Worm (Caenorhabditis elegans) whole organism, L2 larva: ENCODE measurements around the gene ttr-48.

Experiments
- F13H6.1 ChIP-seq: sonication (generic microtip); optimal IDR thresholded peaks from 2 replicates; lab custom pipeline; 2016; ENCODE audit warnings: missing genetic modification characterization, missing compliant biosample characterization
- ZK546.5 ChIP-seq: sonication (generic microtip); optimal IDR thresholded peaks from 2 replicates; lab custom pipeline; 2017; ENCODE audit warnings: missing biosample characterization, missing genetic modification characterization
- aly-2 ChIP-seq: fragments of 150-350 bp; optimal IDR thresholded peaks from 2 replicates; lab custom pipeline; 2014; ENCODE audit warnings: missing biosample characterization, missing genetic modification characterization
- dmd-4 ChIP-seq: sonication (generic microtip); optimal IDR thresholded peaks from 2 replicates; lab custom pipeline; 2017; ENCODE audit warnings: missing biosample characterization, missing genetic modification characterization
- egl-27 ChIP-seq: sonication (generic microtip); optimal IDR thresholded peaks from 3 replicates; lab custom pipeline; 2017; ENCODE audit warnings: missing biosample characterization, missing genetic modification reagents, missing genetic modification characterization
- lin-13 ChIP-seq: fragments of 150-350 bp; optimal IDR thresholded peaks from 2 replicates; lab custom pipeline; 2014; ENCODE audit warnings: missing biosample characterization, missing genetic modification reagents, missing genetic modification characterization
- mab-5 ChIP-seq: fragments of 150-350 bp; optimal IDR thresholded peaks from 2 replicates; lab custom pipeline; 2014; ENCODE audit warnings: missing biosample characterization, missing genetic modification characterization
- nhr-237 ChIP-seq: fragments of 150-350 bp; optimal IDR thresholded peaks from 2 replicates; lab custom pipeline; 2014; ENCODE audit warnings: missing biosample characterization, missing genetic modification characterization
- nhr-6 ChIP-seq: fragments of 150-350 bp; optimal IDR thresholded peaks from 2 replicates; lab custom pipeline; 2014; ENCODE audit warnings: missing biosample characterization, missing genetic modification characterization
- snpc-4 ChIP-seq: fragments of 150-350 bp; optimal IDR thresholded peaks from 2 replicates; lab custom pipeline; 2014; ENCODE audit warnings: missing biosample characterization, missing genetic modification characterization
- unc-39 ChIP-seq: fragments of 150-350 bp; optimal IDR thresholded peaks from 2 replicates; lab custom pipeline; 2014; ENCODE audit warnings: missing biosample characterization, missing genetic modification characterization
- unc-55 ChIP-seq: fragments of 150-350 bp; sonication (generic microtip); optimal IDR thresholded peaks from 3 replicates; lab custom pipeline; 2014; ENCODE audit warnings: missing biosample characterization, missing genetic modification reagents, missing genetic modification characterization
- unc-62 ChIP-seq: fragments of 150-350 bp; optimal IDR thresholded peaks from 2 replicates; lab custom pipeline; 2014; ENCODE audit warnings: missing biosample characterization, missing genetic modification reagents, missing genetic modification characterization

DNA sequence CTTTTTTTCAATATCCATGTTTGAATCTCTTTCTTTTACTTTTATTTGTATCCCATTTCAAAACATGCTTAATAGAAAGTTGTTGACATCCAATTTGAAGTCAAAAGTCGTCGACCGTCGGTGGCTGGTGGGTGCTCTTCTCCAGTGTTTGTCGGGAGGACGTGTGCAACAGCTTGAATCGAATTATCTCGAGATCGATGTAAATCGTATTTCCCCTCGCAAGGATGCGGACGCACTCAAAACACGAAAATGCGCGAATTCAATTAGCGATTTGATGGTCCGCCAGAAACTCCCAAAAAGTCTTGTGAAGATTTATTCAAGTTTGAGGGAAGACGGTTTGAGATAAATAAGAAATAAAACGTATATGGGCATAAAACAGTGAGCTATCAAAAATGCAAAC is 33.5 kb upstream of the ttr-48 start:
- TF ChIP-seq dmd-4 (no peak), nhr-6 (tag; lab: Kevin White, UChicago) (no peak), nhr-237 (tag; lab: Kevin White, UChicago) (no peak), unc-62 (GFP tag; lab: Kevin White, UChicago) (no peak), mab-5 (tag; lab: Kevin White, UChicago) (no peak), ZK546.5 (tag; lab: Kevin White, UChicago) (no peak), F13H6.1 (tag; lab: Kevin White, UChicago) (no peak), lin-13 (GFP tag; lab: Kevin White, UChicago) (no peak), unc-39 (tag; lab: Kevin White, UChicago) (no peak), aly-2 (no peak), unc-55 (GFP tag; lab: Kevin White, UChicago) (no peak), egl-27 (no peak), snpc-4 (no peak)
